Fruit fly (Drosophila melanogaster) whole organism, pupa: ENCODE data around the gene Uros2.
A peak's percentile ranks its signal among the peaks of the same experiment; 100 is the strongest.

Experiments
- CG10348 ChIP-seq: fragments of 200-800 bp; sonication (Bioruptor generic); IDR thresholded peaks from 2 replicates; pipeline ENCODE4 v1.3.6; 2022; ENCODE audit warnings: missing biosample characterization, missing genetic modification characterization
- CG12605 ChIP-seq: fragments of 200-800 bp; sonication (Bioruptor generic); IDR thresholded peaks from 2 replicates; pipeline ENCODE4 v1.3.6; 2022; ENCODE audit warnings: missing biosample characterization, missing genetic modification characterization
- CG13204 ChIP-seq: fragments of 200-800 bp; sonication (Bioruptor generic); optimal IDR thresholded peaks from 2 replicates; lab custom pipeline; 2018; ENCODE audit warnings: missing biosample characterization, mild to moderate bottlenecking, missing genetic modification characterization, moderate library complexity
- CG14655 ChIP-seq: fragments of 200-800 bp; sonication (Bioruptor generic); optimal IDR thresholded peaks from 3 replicates; lab custom pipeline; 2017; ENCODE audit warnings: mild to moderate bottlenecking, missing biosample characterization, missing genetic modification reagents, missing genetic modification characterization
- CG15710 ChIP-seq: fragments of 200-800 bp; sonication (Bioruptor generic); optimal IDR thresholded peaks from 2 replicates; lab custom pipeline; 2018; ENCODE audit warnings: missing biosample characterization, mild to moderate bottlenecking, missing genetic modification characterization, moderate library complexity
- CG17806 ChIP-seq: fragments of 200-800 bp; sonication (Bioruptor generic); optimal IDR thresholded peaks from 2 replicates; lab custom pipeline; 2018; ENCODE audit warnings: missing biosample characterization, mild to moderate bottlenecking, missing genetic modification characterization, moderate library complexity
- CG32121 ChIP-seq: fragments of 200-800 bp; sonication (Bioruptor generic); IDR thresholded peaks from 2 replicates; pipeline ENCODE4 v1.3.6; 2022; ENCODE audit warnings: missing biosample characterization, missing genetic modification characterization
- CG34367 ChIP-seq: fragments of 200-800 bp; sonication (Bioruptor generic); optimal IDR thresholded peaks from 2 replicates; lab custom pipeline; 2018; ENCODE audit warnings: missing biosample characterization, mild to moderate bottlenecking, missing genetic modification characterization
- CG4496 ChIP-seq: fragments of 200-800 bp; sonication (Bioruptor generic); IDR thresholded peaks from 3 replicates; pipeline ENCODE4 v1.3.6; 2022; ENCODE audit warnings: missing biosample characterization, missing genetic modification characterization
- CG8159 ChIP-seq: fragments of 200-800 bp; sonication (Bioruptor generic); optimal IDR thresholded peaks from 3 replicates; lab custom pipeline; 2018; ENCODE audit warnings: missing biosample characterization, mild to moderate bottlenecking, missing genetic modification characterization, moderate library complexity
- CG8301 ChIP-seq: fragments of 200-800 bp; sonication (Bioruptor generic); optimal IDR thresholded peaks from 2 replicates; lab custom pipeline; 2018; ENCODE audit warnings: missing biosample characterization, mild to moderate bottlenecking, missing genetic modification characterization
- CG9948 ChIP-seq: fragments of 200-800 bp; sonication (Bioruptor generic); optimal IDR thresholded peaks from 2 replicates; lab custom pipeline; 2018; ENCODE audit warnings: missing biosample characterization, mild to moderate bottlenecking, missing genetic modification characterization, moderate library complexity
- D1 ChIP-seq: fragments of 200-800 bp; sonication (Bioruptor generic); optimal IDR thresholded peaks from 2 replicates; lab custom pipeline; 2018; ENCODE audit warnings: missing biosample characterization, mild to moderate bottlenecking, missing genetic modification characterization, moderate library complexity
- EcR ChIP-seq: fragments of 200-800 bp; sonication (Bioruptor generic); optimal IDR thresholded peaks from 3 replicates; lab custom pipeline; 2019; ENCODE audit warnings: missing biosample characterization, missing genetic modification characterization, mild to moderate bottlenecking, moderate library complexity, missing genetic modification reagents
- Ets98B ChIP-seq: fragments of 200-800 bp; sonication (Bioruptor generic); IDR thresholded peaks from 2 replicates; pipeline ENCODE4 v1.3.6; 2022; ENCODE audit warnings: missing biosample characterization, missing genetic modification characterization
- Pif1A ChIP-seq: fragments of 200-800 bp; sonication (Bioruptor generic); optimal IDR thresholded peaks from 3 replicates; lab custom pipeline; 2016; ENCODE audit warnings: missing biosample characterization, missing genetic modification characterization
- Pif1B ChIP-seq: fragments of 200-800 bp; sonication (Bioruptor generic); optimal IDR thresholded peaks from 3 replicates; lab custom pipeline; 2016; ENCODE audit warnings: missing biosample characterization, missing genetic modification characterization
- Snoo ChIP-seq: fragments of 200-800 bp; sonication (Bioruptor generic); optimal IDR thresholded peaks from 3 replicates; lab custom pipeline; 2017; ENCODE audit warnings: missing biosample characterization, mild to moderate bottlenecking, missing genetic modification characterization, inconsistent platforms
- fd96Ca ChIP-seq: fragments of 200-800 bp; sonication (Bioruptor generic); IDR thresholded peaks from 3 replicates; pipeline ENCODE4 v1.3.6; 2022; ENCODE audit warnings: missing biosample characterization, missing genetic modification characterization
- gl ChIP-seq: fragments of 200-800 bp; sonication (Bioruptor generic); optimal IDR thresholded peaks from 2 replicates; lab custom pipeline; 2018; ENCODE audit warnings: missing biosample characterization, mild to moderate bottlenecking, missing genetic modification characterization
- rn ChIP-seq: fragments of 200-800 bp; sonication (Bioruptor generic); IDR thresholded peaks from 2 replicates; pipeline ENCODE4 v1.3.6; 2022; ENCODE audit warnings: missing biosample characterization, missing genetic modification characterization

The Uros2 gene

dm6 chr3R:15794258-15794727 is 6.0 kb downstream of the Uros2 start:
- TF ChIP-seq CG8159 (no peak), Pif1B (GFP tag; lab: Kevin White, UChicago) (peak; percentile 42), rn (no peak), CG17806 (tag; lab: Kevin White, UChicago) (no peak), EcR (no peak), CG15710 (tag; lab: Kevin White, UChicago) (peak; percentile 21), CG32121 (GFP tag; lab: Robert Waterston, UW) (no peak; the same call in none of the 2 replicates), D1 (no peak), Snoo (no peak), CG12605 (no peak), CG13204 (GFP tag; lab: Kevin White, UChicago) (peak; percentile 17), CG34367 (tag; lab: Kevin White, UChicago) (peak; percentile 32), CG4496 (GFP tag; lab: Robert Waterston, UW) (peak; percentile 70; the same call in 2 of the 3 replicates), fd96Ca (peak; percentile 45; the same call in 1 of the 3 replicates), gl (tag; lab: Kevin White, UChicago) (peak; percentile 23), CG8301 (tag; lab: Kevin White, UChicago) (peak; percentile 32), CG9948 (tag; lab: Kevin White, UChicago) (no peak), Ets98B (GFP tag; lab: Robert Waterston, UW) (peak; percentile 28; the same call in 1 of the 2 replicates), Pif1A (GFP tag; lab: Kevin White, UChicago) (no peak), CG14655 (no peak), CG10348 (GFP tag; lab: Robert Waterston, UW) (no peak)

DNA sequence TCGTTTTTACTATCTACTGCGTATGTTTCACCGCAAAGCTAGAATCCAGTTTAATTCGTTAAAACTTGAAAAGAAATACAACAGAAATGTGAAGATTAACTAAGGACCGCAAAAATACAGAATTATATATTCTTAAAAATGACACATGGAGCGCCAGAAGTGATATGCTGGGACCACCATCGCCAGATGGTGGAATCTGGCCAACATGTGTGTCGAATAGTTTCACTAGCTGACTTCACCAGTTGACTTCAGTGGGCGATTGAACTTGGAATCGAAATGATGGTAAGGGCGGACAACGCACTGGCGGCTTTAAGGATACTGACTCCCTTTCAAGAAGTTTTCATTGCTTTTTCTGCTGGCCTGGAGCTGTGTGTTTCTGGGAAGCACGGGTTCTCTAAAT is 13.7 kb downstream of the Uros2 start, which contains the start of gene CG9593:
Gene CG9593, plus strand, starts transcription at position 270 of the 400 bp plus-strand sequence.
- no peak for TF ChIP-seq CG34367 (tag; lab: Kevin White, UChicago)
- TF ChIP-seq D1 = no peak
- no peak for TF ChIP-seq Ets98B (GFP tag; lab: Robert Waterston, UW)
- no peak for TF ChIP-seq Snoo
- no peak for TF ChIP-seq CG12605
- no peak for TF ChIP-seq CG13204 (GFP tag; lab: Kevin White, UChicago)
- TF ChIP-seq gl (tag; lab: Kevin White, UChicago) = no peak
- TF ChIP-seq CG8159 = no peak
- no peak for TF ChIP-seq Pif1A (GFP tag; lab: Kevin White, UChicago)
- no peak for TF ChIP-seq CG15710 (tag; lab: Kevin White, UChicago)
- TF ChIP-seq fd96Ca = no peak
- TF ChIP-seq CG9948 (tag; lab: Kevin White, UChicago) = no peak
- TF ChIP-seq EcR = no peak

- peak; percentile 19; the same call in 1 of the 2 replicates for TF ChIP-seq Ets98B (GFP tag; lab: Robert Waterston, UW)
- no peak for TF ChIP-seq rn
- TF ChIP-seq CG4496 (GFP tag; lab: Robert Waterston, UW) = 0 out of 3 replicates have a peak, but pooled peaks have one; percentile 40
These were observed 15.5 kb downstream of the Uros2 start, which contains the start of gene alpha-Man-IIb for dm6 chr3R:15803502-15804461. Gene alpha-Man-IIb, plus strand, starts transcription at chr3R:15804248.

DNA sequence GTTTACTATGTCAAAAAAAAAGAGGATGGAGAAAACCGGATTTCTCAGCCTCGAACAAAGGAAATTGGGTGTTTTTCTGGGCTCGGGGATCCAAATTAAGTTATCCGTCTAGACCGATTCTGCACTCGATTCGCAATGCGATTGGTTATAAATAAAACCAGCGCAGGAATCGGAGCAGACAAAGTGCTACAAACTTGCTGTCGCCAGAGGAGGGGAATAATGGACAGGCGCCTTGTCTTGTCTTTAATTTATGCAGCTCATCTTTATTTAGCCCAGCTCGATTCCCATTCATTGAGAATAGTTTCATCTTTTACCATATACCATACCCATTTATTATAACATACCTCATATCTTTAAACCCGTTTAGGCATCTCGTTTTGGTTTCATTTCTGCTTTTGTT is 16.4 kb downstream of the Uros2 start:
- TF ChIP-seq D1 (no peak), CG15710 (tag; lab: Kevin White, UChicago) (no peak), CG34367 (tag; lab: Kevin White, UChicago) (no peak), Pif1A (GFP tag; lab: Kevin White, UChicago) (no peak), CG17806 (tag; lab: Kevin White, UChicago) (no peak), CG13204 (GFP tag; lab: Kevin White, UChicago) (no peak), Ets98B (GFP tag; lab: Robert Waterston, UW) (no peak), CG8301 (tag; lab: Kevin White, UChicago) (no peak), CG10348 (GFP tag; lab: Robert Waterston, UW) (no peak), CG4496 (GFP tag; lab: Robert Waterston, UW) (no peak), EcR (no peak), CG14655 (no peak), Pif1B (GFP tag; lab: Kevin White, UChicago) (no peak), CG32121 (GFP tag; lab: Robert Waterston, UW) (no peak), CG8159 (no peak)

DNA sequence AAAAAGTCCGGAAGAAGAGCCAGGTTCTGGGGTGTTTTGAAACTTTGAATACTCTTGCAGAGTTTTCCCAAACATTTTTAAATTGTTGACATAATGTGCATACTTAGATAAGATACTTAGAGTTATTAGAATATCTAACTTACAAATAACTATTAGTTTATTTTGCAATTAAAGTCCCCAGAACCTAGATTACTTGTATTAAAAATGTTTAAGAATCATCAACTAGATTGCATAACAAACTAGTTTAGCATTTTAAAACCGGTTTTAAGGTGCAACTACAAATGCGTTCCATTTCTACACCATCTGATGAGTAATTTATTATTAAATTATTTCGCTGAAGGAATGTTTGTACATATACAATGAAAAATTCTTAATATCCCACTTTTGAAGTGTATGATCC is 18.0 kb downstream of the Uros2 start:
- TF ChIP-seq CG9948 (tag; lab: Kevin White, UChicago) = no peak
- TF ChIP-seq gl (tag; lab: Kevin White, UChicago) = no peak
- TF ChIP-seq Snoo = peak; percentile 0
- TF ChIP-seq Pif1B (GFP tag; lab: Kevin White, UChicago) = no peak
- TF ChIP-seq EcR = no peak
- no peak for TF ChIP-seq CG4496 (GFP tag; lab: Robert Waterston, UW)
- no peak for TF ChIP-seq CG10348 (GFP tag; lab: Robert Waterston, UW)
- TF ChIP-seq rn = no peak
- TF ChIP-seq CG32121 (GFP tag; lab: Robert Waterston, UW) = no peak
- TF ChIP-seq D1 = no peak
- TF ChIP-seq Pif1A (GFP tag; lab: Kevin White, UChicago) = no peak
- peak; percentile 10 for TF ChIP-seq CG8159
- TF ChIP-seq CG8301 (tag; lab: Kevin White, UChicago) = peak; percentile 52
- TF ChIP-seq CG12605 = no peak
- no peak for TF ChIP-seq CG15710 (tag; lab: Kevin White, UChicago)
- TF ChIP-seq CG17806 (tag; lab: Kevin White, UChicago) = no peak
- TF ChIP-seq fd96Ca = no peak
- TF ChIP-seq, all 21 proteins: peak for 3
